Worm (Caenorhabditis elegans): Measurements from ENCODE around the gene F54C9.7.
A peak's percentile ranks its signal among the peaks of the same experiment; 100 is the strongest.

Gene F54C9.7

ce11 chrII:8569038-8569977 lies 3.8 kb upstream of the F54C9.7 start, which contains the start of the genes col-38 and rpl-5 (continued):
- no peak for TF ChIP-seq Y79H2A.3 (GFP tag; conservative IDR thresholded peaks at IDR 0.05)

DNA sequence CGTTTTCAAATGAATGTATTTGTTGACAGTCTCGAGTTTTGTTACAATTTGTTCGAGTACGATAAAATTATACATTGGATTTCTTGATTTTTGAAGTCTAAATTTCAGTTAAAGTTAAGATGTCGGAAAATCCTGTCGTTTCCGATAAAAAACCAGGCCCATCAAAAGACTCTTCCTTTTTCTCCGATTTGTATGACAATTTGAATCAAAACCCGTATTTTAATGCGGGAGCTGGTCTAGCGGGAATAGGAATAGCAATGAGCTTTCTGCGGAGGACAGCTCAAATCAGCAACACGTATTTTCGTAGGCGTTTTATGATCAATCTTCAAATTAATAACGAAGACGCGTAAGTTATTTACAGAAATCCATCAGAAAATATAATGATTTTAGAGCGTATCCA lies 2.2 kb upstream of the F54C9.7 start, which contains the start of gene bcs-1:
bcs-1 (plus strand) TSS at position 109 of the 400 bp plus-strand sequence.
- TF ChIP-seq lin-54 (GFP tag; optimal IDR thresholded peaks at IDR 0.05) (peak; percentile 10), gei-17 (GFP tag; optimal IDR thresholded peaks at IDR 0.05) (no peak), Y53G8AR.9 (GFP tag; conservative IDR thresholded peaks at IDR 0.05) (peak; percentile 61; the same call in 1 of the 2 replicates), Y53F4B.3 (GFP tag; IDR thresholded peaks at IDR 0.05) (no peak), ceh-91 (GFP tag; IDR thresholded peaks at IDR 0.05) (0 out of 2 replicates have a peak, but pooled peaks have one; percentile 10), D2030.7 (GFP tag; IDR thresholded peaks at IDR 0.05) (no peak), lsl-1 (GFP tag; optimal IDR thresholded peaks at IDR 0.05) (peak; percentile 26), snpc-1.1 (tag; optimal IDR thresholded peaks at IDR 0.05; ENCODE audit: insufficient read depth) (peak; percentile 36), sptf-2 (GFP tag; optimal IDR thresholded peaks at IDR 0.05) (no peak), madf-3 (GFP tag; IDR thresholded peaks at IDR 0.05) (0 out of 2 replicates have a peak, but pooled peaks have one; percentile 67), somi-1 (GFP tag; optimal IDR thresholded peaks at IDR 0.05) (no peak), ZK185.1 (tag; optimal IDR thresholded peaks at IDR 0.05; ENCODE audit: poor library complexity, severe bottlenecking) (no peak), madf-6 (GFP tag; IDR thresholded peaks at IDR 0.05) (peak; percentile 70; the same call in 1 of the 2 replicates), snpc-4 (GFP tag; optimal IDR thresholded peaks at IDR 0.05) (peak; percentile 28), snpc-4 (tag; optimal IDR thresholded peaks at IDR 0.05) (no peak), ekl-4 (GFP tag; IDR thresholded peaks at IDR 0.05) (0 out of 2 replicates have a peak, but pooled peaks have one; percentile 20), dpff-1 (tag; optimal IDR thresholded peaks at IDR 0.05) (no peak), C17E4.6 (GFP tag; IDR thresholded peaks at IDR 0.05) (0 out of 2 replicates have a peak, but pooled peaks have one; percentile 14), B0336.3 (GFP tag; IDR thresholded peaks at IDR 0.05) (peak; percentile 52; the same call in 1 of the 2 replicates), F39B2.1 (GFP tag; IDR thresholded peaks at IDR 0.05) (0 out of 2 replicates have a peak, but pooled peaks have one; percentile 44), F33H1.4 (GFP tag; IDR thresholded peaks at IDR 0.05) (peak; percentile 19), attf-6 (GFP tag; IDR thresholded peaks at IDR 0.05) (peak; percentile 42), ets-4 (GFP tag; optimal IDR thresholded peaks at IDR 0.05) (no peak), ceh-100 (GFP tag; IDR thresholded peaks at IDR 0.05) (0 out of 2 replicates have a peak, but pooled peaks have one; percentile 8), nfyb-1 (GFP tag; IDR thresholded peaks at IDR 0.05) (no peak)

DNA sequence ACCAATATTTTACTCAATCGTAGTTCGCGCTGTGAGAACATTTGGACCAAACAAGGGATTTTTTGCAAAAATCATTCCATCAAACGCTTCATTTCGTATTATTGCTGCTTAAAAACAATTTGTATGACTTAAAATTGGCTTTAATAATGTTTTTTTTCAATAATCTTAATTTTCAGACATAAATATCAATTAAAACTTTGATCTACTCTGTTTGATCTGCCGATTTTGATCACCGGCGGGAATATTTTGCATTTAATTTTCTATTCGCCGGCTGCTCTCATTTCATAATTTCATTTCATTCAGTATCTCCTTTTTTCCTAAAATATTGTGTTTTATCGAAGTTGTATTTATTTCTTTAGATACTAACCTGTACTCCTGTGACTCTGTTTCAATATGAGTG lies 2.0 kb downstream of the F54C9.7 start, which contains the start of gene puf-5:
puf-5 (plus strand) TSS at position 358 of the 400 bp plus-strand sequence.
- peak; percentile 79 for TF ChIP-seq D2030.7 (GFP tag; IDR thresholded peaks at IDR 0.05)
- no peak for TF ChIP-seq sea-2 (GFP tag; IDR thresholded peaks at IDR 0.05)
- TF ChIP-seq rpc-1 (optimal IDR thresholded peaks at IDR 0.05) = no peak
- TF ChIP-seq rpc-1 (tag; optimal IDR thresholded peaks at IDR 0.05) = no peak
- TF ChIP-seq ama-1 (optimal IDR thresholded peaks at IDR 0.05) = no peak
- TF ChIP-seq ama-1 (GFP tag; optimal IDR thresholded peaks at IDR 0.05) = no peak
- peak in 1 of 3 experiments; percentile 2 for TF ChIP-seq lin-35 (GFP tag; optimal IDR thresholded peaks at IDR 0.05)
- TF ChIP-seq snpc-1.1 (tag; optimal IDR thresholded peaks at IDR 0.05; ENCODE audit: insufficient read depth) = peak; percentile 78
- TF ChIP-seq lin-40 (tag; optimal IDR thresholded peaks at IDR 0.05) = no peak
- no peak for TF ChIP-seq pha-4 (tag; optimal IDR thresholded peaks at IDR 0.05)
- TF ChIP-seq snpc-1.3 (tag; optimal IDR thresholded peaks at IDR 0.05; ENCODE audit: insufficient read depth) = peak; percentile 17
- TF ChIP-seq rec-8 (tag; optimal IDR thresholded peaks at IDR 0.05) = no peak
- no peak for TF ChIP-seq let-607 (tag; optimal IDR thresholded peaks at IDR 0.05)
- TF ChIP-seq lin-54 (GFP tag; optimal IDR thresholded peaks at IDR 0.05) = peak; percentile 44
- no peak for TF ChIP-seq nfya-2 (GFP tag; IDR thresholded peaks at IDR 0.05)
- no peak for TF ChIP-seq T26A5.8 (tag; optimal IDR thresholded peaks at IDR 0.05)
- TF ChIP-seq lsy-27 (tag; optimal IDR thresholded peaks at IDR 0.05; ENCODE audit: borderline replicate concordance, insufficient read depth) = no peak
- TF ChIP-seq repo-1 (tag; optimal IDR thresholded peaks at IDR 0.05) = no peak
- peak; percentile 29 for TF ChIP-seq unc-130 (GFP tag; optimal IDR thresholded peaks at IDR 0.05)
- peak; percentile 94 for TF ChIP-seq madf-6 (GFP tag; IDR thresholded peaks at IDR 0.05)
- no peak for TF ChIP-seq ceh-100 (GFP tag; IDR thresholded peaks at IDR 0.05)
- peak; percentile 21 for TF ChIP-seq snpc-4 (GFP tag; optimal IDR thresholded peaks at IDR 0.05)
- peak in 1 of 4 experiments; percentile 22 for TF ChIP-seq snpc-4 (tag; optimal IDR thresholded peaks at IDR 0.05)

Data from whole organism, young adult.